Worm (Caenorhabditis elegans) whole organism, dauer: ENCODE data around the gene R05G6.9.

ENCODE experiments used
- unc-62 ChIP-seq: sonication (generic microtip); optimal IDR thresholded peaks from 2 replicates; lab custom pipeline; 2017; ENCODE audit warnings: missing biosample characterization, missing genetic modification reagents, missing genetic modification characterization

Gene R05G6.9

ce11 chrIV:7500924-7501323, 15.1 kb downstream of the R05G6.9 start:
- no peak for TF ChIP-seq unc-62 (GFP tag; lab: Kevin White, UChicago)

ce11 chrIV:7499302-7499701, 16.8 kb downstream of the R05G6.9 start:
- TF ChIP-seq unc-62 (GFP tag; lab: Kevin White, UChicago), result no peak

ce11 chrIV:7497750-7498149, 18.3 kb downstream of the R05G6.9 start, which contains the start of gene egas-4:
egas-4 (minus strand) TSS chrIV:7497850.
- no peak for TF ChIP-seq unc-62 (GFP tag; lab: Kevin White, UChicago)

- no peak for TF ChIP-seq unc-62 (GFP tag; lab: Kevin White, UChicago)
Observed at ce11 chrIV:7497205-7497604, 18.9 kb downstream of the R05G6.9 start.

ce11 chrIV:7491464-7491863, 24.6 kb downstream of the R05G6.9 start, which contains the start of gene F55G1.1:
F55G1.1 (plus strand) TSS chrIV:7491764.
- TF ChIP-seq unc-62 (GFP tag; lab: Kevin White, UChicago), result no peak

- TF ChIP-seq unc-62 (GFP tag; lab: Kevin White, UChicago), result no peak
Observed at ce11 chrIV:7488457-7488783, 27.6 kb downstream of the R05G6.9 start.

ce11 chrIV:7487554-7488456, 28.3 kb downstream of the R05G6.9 start, which contains the start of the genes his-60 and his-59:
his-60 (minus strand) TSS chrIV:7487992.
his-59 (plus strand) TSS chrIV:7488249.
- TF ChIP-seq unc-62 (GFP tag; lab: Kevin White, UChicago), result no peak

ce11 chrIV:7486201-7486947, 29.7 kb downstream of the R05G6.9 start, which contains the start of the genes his-61 and his-62:
his-61 (minus strand) TSS chrIV:7486217.
his-62 (plus strand) TSS chrIV:7486545.
- no peak for TF ChIP-seq unc-62 (GFP tag; lab: Kevin White, UChicago)

ce11 chrIV:7478134-7478533, 37.9 kb downstream of the R05G6.9 start, which contains the start of gene rod-1:
rod-1 (plus strand) TSS chrIV:7478452.
- no peak for TF ChIP-seq unc-62 (GFP tag; lab: Kevin White, UChicago)

ce11 chrIV:7477697-7478096, 38.4 kb downstream of the R05G6.9 start:
- no peak for TF ChIP-seq unc-62 (GFP tag; lab: Kevin White, UChicago)

ce11 chrIV:7477197-7477596, 38.9 kb downstream of the R05G6.9 start, which contains the start of gene pycr-4:
pycr-4 (minus strand) TSS chrIV:7477297.
- TF ChIP-seq unc-62 (GFP tag; lab: Kevin White, UChicago), result no peak

- TF ChIP-seq unc-62 (GFP tag; lab: Kevin White, UChicago), result no peak
Observed at ce11 chrIV:7474826-7475225, 41.2 kb downstream of the R05G6.9 start, which contains the start of gene slc-25A18.2. slc-25A18.2 (plus strand) TSS chrIV:7475041.

ce11 chrIV:7473159-7473649, 42.9 kb downstream of the R05G6.9 start, which contains the start of the genes plk-3 and F55G1.6:
plk-3 (minus strand) TSS chrIV:7473209.
F55G1.6 (plus strand) TSS chrIV:7473517.
- no peak for TF ChIP-seq unc-62 (GFP tag; lab: Kevin White, UChicago)

ce11 chrIV:7469782-7470413, 46.2 kb downstream of the R05G6.9 start, which contains the start of gene F55G1.7:
F55G1.7 (minus strand) TSS chrIV:7469832.
- no peak for TF ChIP-seq unc-62 (GFP tag; lab: Kevin White, UChicago)

- TF ChIP-seq unc-62 (GFP tag; lab: Kevin White, UChicago), result no peak
Observed at ce11 chrIV:7468638-7469037, 47.4 kb downstream of the R05G6.9 start.
